Fruit fly (Drosophila melanogaster): Measurements from ENCODE around the gene Atg14.

Atg14 gene

dm6 chr3R:29148072-29148471, 31.9 kb downstream of the Atg14 start, which contains the start of the genes CG11882 and Pglym78 (continued):
- TF ChIP-seq fkh (GFP tag; optimal IDR thresholded peaks at IDR 0.05) (no peak), topi (GFP tag; optimal IDR thresholded peaks at IDR 0.05) (no peak), eg (GFP tag; IDR thresholded peaks at IDR 0.05) (no peak; the same call in 2 of the 3 replicates), Eip93F (GFP tag; optimal IDR thresholded peaks at IDR 0.05) (no peak), CG15336 (GFP tag; IDR thresholded peaks at IDR 0.05) (no peak), CG8119 (GFP tag; IDR thresholded peaks at IDR 0.05) (no peak), Blimp-1 (GFP tag; optimal IDR thresholded peaks at IDR 0.05) (no peak), Smox (GFP tag; optimal IDR thresholded peaks at IDR 0.05) (no peak), CG6808 (GFP tag; optimal IDR thresholded peaks at IDR 0.05) (no peak), CG10631 (GFP tag; optimal IDR thresholded peaks at IDR 0.05) (no peak), CG6163 (GFP tag; IDR thresholded peaks at IDR 0.05) (peak; percentile 57; the same call in 2 of the 3 replicates), CG9139 (GFP tag; optimal IDR thresholded peaks at IDR 0.05) (no peak), spab (GFP tag; optimal IDR thresholded peaks at IDR 0.05) (no peak), OdsH (GFP tag; optimal IDR thresholded peaks at IDR 0.05) (no peak), Gug (GFP tag; IDR thresholded peaks at IDR 0.05) (no peak), CG32006 (GFP tag; optimal IDR thresholded peaks at IDR 0.05) (no peak), CG16779 (tag; optimal IDR thresholded peaks at IDR 0.05) (no peak)

- peak; percentile 62 for TF ChIP-seq CG31627 (GFP tag; optimal IDR thresholded peaks at IDR 0.05)
- no peak for TF ChIP-seq CG8632 (GFP tag; optimal IDR thresholded peaks at IDR 0.05)
- no peak for TF ChIP-seq Sox15 (GFP tag; optimal IDR thresholded peaks at IDR 0.05)
- TF ChIP-seq Met (GFP tag; optimal IDR thresholded peaks at IDR 0.05), result no peak
- TF ChIP-seq vri (GFP tag; optimal IDR thresholded peaks at IDR 0.05), result no peak
- no peak for TF ChIP-seq spab (GFP tag; optimal IDR thresholded peaks at IDR 0.05)
- TF ChIP-seq CG6808 (GFP tag; optimal IDR thresholded peaks at IDR 0.05), result no peak
- peak; percentile 43 for TF ChIP-seq Hr39 (GFP tag; optimal IDR thresholded peaks at IDR 0.05)
- peak; percentile 46 for TF ChIP-seq Ets96B (tag; optimal IDR thresholded peaks at IDR 0.05)
- TF ChIP-seq CG11902 (GFP tag; optimal IDR thresholded peaks at IDR 0.05), result no peak
- no peak for TF ChIP-seq CG16779 (tag; optimal IDR thresholded peaks at IDR 0.05)
- TF ChIP-seq CG11762 (GFP tag; optimal IDR thresholded peaks at IDR 0.05; ENCODE audit: insufficient read depth), result no peak
- peak; percentile 55 for TF ChIP-seq acj6 (GFP tag; optimal IDR thresholded peaks at IDR 0.05)
- peak; percentile 79 for TF ChIP-seq CG6163 (GFP tag; IDR thresholded peaks at IDR 0.05)
- TF ChIP-seq Eip93F (GFP tag; optimal IDR thresholded peaks at IDR 0.05), result no peak
- TF ChIP-seq lz (GFP tag; optimal IDR thresholded peaks at IDR 0.05), result peak; percentile 66
- peak; percentile 63 for TF ChIP-seq Sox14 (GFP tag; optimal IDR thresholded peaks at IDR 0.05)
- TF ChIP-seq net (GFP tag; optimal IDR thresholded peaks at IDR 0.05), result peak; percentile 64
- TF ChIP-seq Eip78C (GFP tag), result peak; percentile 86
- TF ChIP-seq svp (GFP tag), result peak; percentile 86
- TF ChIP-seq topi (GFP tag; optimal IDR thresholded peaks at IDR 0.05), result peak; percentile 67
- no peak for TF ChIP-seq CG9139 (GFP tag; optimal IDR thresholded peaks at IDR 0.05)
- no peak for TF ChIP-seq Blimp-1 (GFP tag; optimal IDR thresholded peaks at IDR 0.05)
- TF ChIP-seq CG3032 (tag; optimal IDR thresholded peaks at IDR 0.05), result peak; percentile 68
- peak; percentile 3 for TF ChIP-seq CG6854 (GFP tag; optimal IDR thresholded peaks at IDR 0.05)
- TF ChIP-seq CG11294 (GFP tag; IDR thresholded peaks at IDR 0.05), result no peak
- TF ChIP-seq CG15336 (GFP tag; IDR thresholded peaks at IDR 0.05), result peak; percentile 68
- TF ChIP-seq Lpt (GFP tag; optimal IDR thresholded peaks at IDR 0.05), result no peak
- TF ChIP-seq eg (GFP tag; IDR thresholded peaks at IDR 0.05), result peak; percentile 79
- TF ChIP-seq Hr38 (GFP tag; optimal IDR thresholded peaks at IDR 0.05), result no peak
- TF ChIP-seq CG10631 (GFP tag; optimal IDR thresholded peaks at IDR 0.05), result no peak
- TF ChIP-seq esn (GFP tag; optimal IDR thresholded peaks at IDR 0.05), result peak; percentile 80
- no peak for TF ChIP-seq salr (GFP tag; optimal IDR thresholded peaks at IDR 0.05)
- no peak for TF ChIP-seq CG32006 (GFP tag; optimal IDR thresholded peaks at IDR 0.05)
- TF ChIP-seq Hr4 (GFP tag; optimal IDR thresholded peaks at IDR 0.05), result no peak
- TF ChIP-seq dac (GFP tag; optimal IDR thresholded peaks at IDR 0.05), result no peak
- TF ChIP-seq CG8119 (GFP tag; IDR thresholded peaks at IDR 0.05), result peak; percentile 66; the same call in 2 of the 3 replicates
- TF ChIP-seq CG6276 (GFP tag; optimal IDR thresholded peaks at IDR 0.05), result no peak
- no peak for TF ChIP-seq Smox (GFP tag; optimal IDR thresholded peaks at IDR 0.05)
- peak; percentile 7 for TF ChIP-seq fkh (GFP tag; optimal IDR thresholded peaks at IDR 0.05)
- peak; percentile 28 for TF ChIP-seq CG34406 (GFP tag; optimal IDR thresholded peaks at IDR 0.05)
- peak; percentile 13 for TF ChIP-seq CG1621 (tag; optimal IDR thresholded peaks at IDR 0.05)
- TF ChIP-seq cyc (GFP tag; optimal IDR thresholded peaks at IDR 0.05), result peak; percentile 50
- TF ChIP-seq dsx (GFP tag; optimal IDR thresholded peaks at IDR 0.05; ENCODE audit: poor library complexity, severe bottlenecking), result peak; percentile 26
- no peak for TF ChIP-seq CG8319 (GFP tag; optimal IDR thresholded peaks at IDR 0.05)
- TF ChIP-seq fd85E (GFP tag; optimal IDR thresholded peaks at IDR 0.05), result no peak
These were observed 35.5 kb downstream of the Atg14 start, which contains the start of gene eIF2D for dm6 chr3R:29151621-29152092. TSS of gene eIF2D (minus strand) at chr3R:29151794.

All from whole organism, prepupa.